Fruit fly (Drosophila melanogaster): ENCODE measurements around the gene to.

to gene

dm6 chr3R:25281165-25281564, 41.2 kb downstream of the to start, which contains the start of gene CG11892:
Gene CG11892, plus strand, starts transcription at chr3R:25281548.
- TF ChIP-seq D19A (tag; optimal IDR thresholded peaks at IDR 0.05) = no peak
- peak; percentile 73 for TF ChIP-seq Hmr (GFP tag; optimal IDR thresholded peaks at IDR 0.05)
- TF ChIP-seq slp2 (GFP tag; optimal IDR thresholded peaks at IDR 0.05) = no peak
- TF ChIP-seq bsh (GFP tag; optimal IDR thresholded peaks at IDR 0.05) = no peak
- peak; percentile 68 for TF ChIP-seq scrt (GFP tag; optimal IDR thresholded peaks at IDR 0.05)
- no peak for TF ChIP-seq ase (GFP tag; IDR thresholded peaks at IDR 0.05)
- peak; percentile 72 for TF ChIP-seq CG10543 (GFP tag; optimal IDR thresholded peaks at IDR 0.05)
- no peak for TF ChIP-seq grn (GFP tag; optimal IDR thresholded peaks at IDR 0.05)
- TF ChIP-seq CG11723 (GFP tag; optimal IDR thresholded peaks at IDR 0.05) = peak; percentile 11
- peak; percentile 81 for TF ChIP-seq CG12071 (GFP tag; optimal IDR thresholded peaks at IDR 0.05)
- peak; percentile 17 for TF ChIP-seq Sox100B (GFP tag; optimal IDR thresholded peaks at IDR 0.05)
- TF ChIP-seq CG6854 (GFP tag; optimal IDR thresholded peaks at IDR 0.05) = peak; percentile 40
- peak; percentile 69; the same call in 1 of the 3 replicates for TF ChIP-seq ci (GFP tag; IDR thresholded peaks at IDR 0.05)
- no peak for TF ChIP-seq CG10462 (GFP tag; optimal IDR thresholded peaks at IDR 0.05)
- no peak for TF ChIP-seq hkb (optimal IDR thresholded peaks at IDR 0.05)
- peak; percentile 27; the same call in 1 of the 2 replicates for TF ChIP-seq hkb (GFP tag; IDR thresholded peaks at IDR 0.05)
- TF ChIP-seq Hey (tag; optimal IDR thresholded peaks at IDR 0.05) = peak; percentile 53
- TF ChIP-seq lab (GFP tag; optimal IDR thresholded peaks at IDR 0.05) = peak; percentile 83
- TF ChIP-seq trem (tag; optimal IDR thresholded peaks at IDR 0.05) = no peak
- TF ChIP-seq CG10979 (tag; optimal IDR thresholded peaks at IDR 0.05) = no peak
- TF ChIP-seq CG18599 (GFP tag; optimal IDR thresholded peaks at IDR 0.05) = peak; percentile 75
- peak; percentile 44 for TF ChIP-seq CG17385 (GFP tag; optimal IDR thresholded peaks at IDR 0.05)
- TF ChIP-seq D19B (GFP tag; optimal IDR thresholded peaks at IDR 0.05) = no peak
- TF ChIP-seq tap (tag; optimal IDR thresholded peaks at IDR 0.05) = peak; percentile 52
- peak; percentile 15 for TF ChIP-seq exex (tag; optimal IDR thresholded peaks at IDR 0.05)
- TF ChIP-seq CG12659 (GFP tag; optimal IDR thresholded peaks at IDR 0.05) = peak; percentile 46
- TF ChIP-seq CG15269 (tag; optimal IDR thresholded peaks at IDR 0.05) = peak; percentile 60
- peak; percentile 58 for TF ChIP-seq PHDP (tag; optimal IDR thresholded peaks at IDR 0.05)
- TF ChIP-seq CG10147 (GFP tag; optimal IDR thresholded peaks at IDR 0.05) = peak; percentile 27
- TF ChIP-seq lbe (GFP tag; optimal IDR thresholded peaks at IDR 0.05) = no peak
- no peak for TF ChIP-seq nau (GFP tag; optimal IDR thresholded peaks at IDR 0.05)
- peak; percentile 33 for TF ChIP-seq CG5180 (GFP tag; optimal IDR thresholded peaks at IDR 0.05)
- peak; percentile 21 for TF ChIP-seq org-1 (GFP tag; optimal IDR thresholded peaks at IDR 0.05)
- TF ChIP-seq lilli (GFP tag; optimal IDR thresholded peaks at IDR 0.05) = peak; percentile 15
- TF ChIP-seq unpg (GFP tag; optimal IDR thresholded peaks at IDR 0.05) = peak; percentile 51
- peak; percentile 46 for TF ChIP-seq CG18619 (GFP tag; optimal IDR thresholded peaks at IDR 0.05)
- TF ChIP-seq CG12236 (GFP tag; optimal IDR thresholded peaks at IDR 0.05) = no peak
- TF ChIP-seq BtbVII (GFP tag; optimal IDR thresholded peaks at IDR 0.05) = peak; percentile 52
- TF ChIP-seq CG14014 (GFP tag; IDR thresholded peaks at IDR 0.05) = peak; percentile 27; the same call in 1 of the 2 replicates
- peak; percentile 27 for TF ChIP-seq dmrt99B (tag; optimal IDR thresholded peaks at IDR 0.05)
- TF ChIP-seq Ravus (GFP tag; IDR thresholded peaks at IDR 0.05) = no peak
- TF ChIP-seq Fer3 (tag; optimal IDR thresholded peaks at IDR 0.05) = peak; percentile 56
- peak; percentile 79 for TF ChIP-seq schlank (tag; optimal IDR thresholded peaks at IDR 0.05)
- peak; percentile 49 for TF ChIP-seq wek (GFP tag; optimal IDR thresholded peaks at IDR 0.05)
- TF ChIP-seq CG17912 (GFP tag; optimal IDR thresholded peaks at IDR 0.05) = peak; percentile 73
- peak; percentile 45; the same call in 1 of the 3 replicates for TF ChIP-seq otp (GFP tag; IDR thresholded peaks at IDR 0.05)
- peak; percentile 55 for TF ChIP-seq Meics (GFP tag; optimal IDR thresholded peaks at IDR 0.05)
- no peak for TF ChIP-seq zen (tag; optimal IDR thresholded peaks at IDR 0.05)
- no peak for TF ChIP-seq CG4404 (GFP tag; IDR thresholded peaks at IDR 0.05)
- TF ChIP-seq hbn (GFP tag; IDR thresholded peaks at IDR 0.05; ENCODE audit: partially characterized antibody) = no peak

Data from whole organism, embryonic.